Fruit fly (Drosophila melanogaster) S2 (cell line): ENCODE data around the gene CG34307.

ENCODE experiments used
- CG8478 ChIP-seq: fragments of >200 bp; optimal IDR thresholded peaks from 2 replicates; lab custom pipeline; 2018
- CTCF ChIP-seq, 2 experiments: fragments of >200 bp; optimal IDR thresholded peaks; 2 replicates each; lab custom pipeline; 2018

dm6 chr3R:11920605-11921004, 23.2 kb downstream of the CG34307 start:
- TF ChIP-seq CTCF (optimal IDR thresholded peaks at IDR 0.05; lab: Kevin White, UChicago) (no peak), CG8478 (lab: Kevin White, UChicago) (no peak)
